Worm (Caenorhabditis elegans): ENCODE results near the gene maa-1.
A peak's percentile ranks its signal among the peaks of the same experiment; 100 is the strongest.

- TF ChIP-seq ham-2 (GFP tag; optimal IDR thresholded peaks at IDR 0.05) = no peak
- TF ChIP-seq hlh-1 (tag; optimal IDR thresholded peaks at IDR 0.05) = peak; percentile 94
These were observed 934 bp upstream of the maa-1 start, which contains the start of gene C18D11.3 for ce11 chrIII:11823260-11823659.
